ENCODE assay signal across 4 fruit fly cellular contexts in the genomic region with DNA sequence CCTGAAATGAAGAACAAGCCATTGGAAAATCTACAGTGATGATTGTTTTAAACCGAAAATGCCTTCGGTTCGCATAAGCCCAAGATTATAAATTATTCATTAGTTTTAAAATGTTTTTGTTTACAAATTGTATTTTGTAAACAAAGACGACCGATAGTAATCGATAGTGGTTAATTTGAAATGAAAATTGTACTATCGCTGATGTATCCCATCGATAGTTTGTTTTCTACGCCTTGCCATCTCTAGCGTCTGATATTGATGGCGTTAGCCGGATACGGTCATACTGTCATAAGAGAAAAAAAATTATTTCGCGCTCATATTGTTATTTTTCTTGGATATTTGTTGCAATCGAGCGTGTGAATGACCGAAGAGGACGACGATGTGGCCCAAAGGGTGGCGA.
TF ChIP-seq lines count a peak whose summit lies in the region.

TSS of gene SMC1 (plus strand) at position 247 of the 400 bp plus-strand sequence.

- no peak for TF ChIP-seq CTCF in whole organism, embryonic (GFP tag; optimal IDR thresholded peaks at IDR 0.05; lab: Kevin White, UChicago)

TF ChIP-seq in whole organism, adult, 20 proteins besides CTCF, POLR2A, EP300 and RAD21:
- TF ChIP-seq cnc (optimal IDR thresholded peaks at IDR 0.05; lab: Kevin White, UChicago) (no peak), Crg-1 (GFP tag; optimal IDR thresholded peaks at IDR 0.05; lab: Kevin White, UChicago) (peak; percentile 49), tj (GFP tag; optimal IDR thresholded peaks at IDR 0.05; lab: Kevin White, UChicago) (peak; percentile 33), bab1 (GFP tag; optimal IDR thresholded peaks at IDR 0.05; lab: Kevin White, UChicago) (peak; percentile 72), CG7045 (GFP tag; optimal IDR thresholded peaks at IDR 0.05; lab: Kevin White, UChicago) (peak; percentile 35), pad (GFP tag; optimal IDR thresholded peaks at IDR 0.05; lab: Kevin White, UChicago) (no peak), CG5204 (GFP tag; optimal IDR thresholded peaks at IDR 0.05; lab: Kevin White, UChicago) (no peak), cic (GFP tag; optimal IDR thresholded peaks at IDR 0.05; lab: Kevin White, UChicago) (peak; percentile 81), kay (GFP tag; lab: Kevin White, UChicago; ENCODE audit: borderline replicate concordance) (no peak), Clk (GFP tag; optimal IDR thresholded peaks at IDR 0.05; lab: Kevin White, UChicago) (peak; percentile 59), ovo (GFP tag; optimal IDR thresholded peaks at IDR 0.05; lab: Kevin White, UChicago) (no peak), Mnt (GFP tag; optimal IDR thresholded peaks at IDR 0.05; lab: Kevin White, UChicago) (peak; percentile 40), CG14711 (tag; optimal IDR thresholded peaks at IDR 0.05; lab: Kevin White, UChicago) (peak; percentile 6), CG1620 (GFP tag; optimal IDR thresholded peaks at IDR 0.05; lab: Kevin White, UChicago) (peak; percentile 66), CG12768 (GFP tag; optimal IDR thresholded peaks at IDR 0.05; lab: Kevin White, UChicago) (no peak), CG33017 (tag; optimal IDR thresholded peaks at IDR 0.05; lab: Kevin White, UChicago) (no peak), CG7101 (tag; optimal IDR thresholded peaks at IDR 0.05; lab: Kevin White, UChicago) (peak; percentile 54), Hr96 (GFP tag; optimal IDR thresholded peaks at IDR 0.05; lab: Kevin White, UChicago) (no peak), CG11617 (GFP tag; optimal IDR thresholded peaks at IDR 0.05; lab: Kevin White, UChicago) (peak; percentile 21), toe (GFP tag; optimal IDR thresholded peaks at IDR 0.05; lab: Kevin White, UChicago) (no peak)

TF ChIP-seq in whole organism, embryonic, 481 proteins besides CTCF, POLR2A, EP300 and RAD21 (continues in another document):
- no peak for TF ChIP-seq CG7271 (tag; optimal IDR thresholded peaks at IDR 0.05; lab: Kevin White, UChicago)
- TF ChIP-seq al (GFP tag; IDR thresholded peaks at IDR 0.05; lab: Robert Waterston, UW): peak; percentile 33; the same call in 1 of the 2 replicates
- TF ChIP-seq org-1 (GFP tag; optimal IDR thresholded peaks at IDR 0.05; lab: Kevin White, UChicago): no peak
- no peak for TF ChIP-seq CG10654 (GFP tag; optimal IDR thresholded peaks at IDR 0.05; lab: Kevin White, UChicago)
- TF ChIP-seq chm (GFP tag; IDR thresholded peaks at IDR 0.05; lab: Robert Waterston, UW): no peak
- peak; percentile 92 for TF ChIP-seq ERR (GFP tag; optimal IDR thresholded peaks at IDR 0.05; lab: Kevin White, UChicago)
- TF ChIP-seq MTF-1 (GFP tag; optimal IDR thresholded peaks at IDR 0.05; lab: Kevin White, UChicago; ENCODE audit: borderline replicate concordance): no peak
- TF ChIP-seq nom (GFP tag; optimal IDR thresholded peaks at IDR 0.05; lab: Kevin White, UChicago): peak; percentile 6
- peak; percentile 73 for TF ChIP-seq Dp (GFP tag; optimal IDR thresholded peaks at IDR 0.05; lab: Kevin White, UChicago)
- peak; percentile 25 for TF ChIP-seq CG9876 (GFP tag; optimal IDR thresholded peaks at IDR 0.05; lab: Kevin White, UChicago)
- no peak for TF ChIP-seq seq (GFP tag; IDR thresholded peaks at IDR 0.05; lab: Robert Waterston, UW)
- no peak for TF ChIP-seq Elba2 (GFP tag; optimal IDR thresholded peaks at IDR 0.05; lab: Kevin White, UChicago)
- TF ChIP-seq CG6654 (GFP tag; optimal IDR thresholded peaks at IDR 0.05; lab: Kevin White, UChicago): no peak
- TF ChIP-seq Rx (GFP tag; IDR thresholded peaks at IDR 0.05; lab: Robert Waterston, UW): no peak
- TF ChIP-seq CG10462 (GFP tag; optimal IDR thresholded peaks at IDR 0.05; lab: Kevin White, UChicago): no peak
- TF ChIP-seq Lhr (GFP tag; optimal IDR thresholded peaks at IDR 0.05; lab: Kevin White, UChicago): peak; percentile 31
- TF ChIP-seq sd (tag; optimal IDR thresholded peaks at IDR 0.05; lab: Kevin White, UChicago): no peak
- TF ChIP-seq CG11723 (GFP tag; optimal IDR thresholded peaks at IDR 0.05; lab: Kevin White, UChicago): no peak
- TF ChIP-seq CG31224 (GFP tag; IDR thresholded peaks at IDR 0.05; lab: Robert Waterston, UW): no peak
- TF ChIP-seq chif (GFP tag; optimal IDR thresholded peaks at IDR 0.05; lab: Kevin White, UChicago): peak in 1 of 2 experiments; percentile 5
- TF ChIP-seq Bgb (GFP tag; IDR thresholded peaks at IDR 0.05; lab: Robert Waterston, UW; ENCODE audit: partially characterized antibody): peak; percentile 100
- no peak for TF ChIP-seq CG5953 (GFP tag; IDR thresholded peaks at IDR 0.05; lab: Robert Waterston, UW)
- TF ChIP-seq Eip74EF (GFP tag; optimal IDR thresholded peaks at IDR 0.05; lab: Kevin White, UChicago): no peak

TF ChIP-seq in whole organism, prepupa, 60 proteins besides CTCF, POLR2A, EP300 and RAD21:
- TF ChIP-seq Sox14 (GFP tag; optimal IDR thresholded peaks at IDR 0.05; lab: Kevin White, UChicago) (peak; percentile 94), lz (GFP tag; optimal IDR thresholded peaks at IDR 0.05; lab: Kevin White, UChicago) (peak; percentile 40), Eip93F (GFP tag; optimal IDR thresholded peaks at IDR 0.05; lab: Kevin White, UChicago) (no peak), net (GFP tag; optimal IDR thresholded peaks at IDR 0.05; lab: Kevin White, UChicago) (no peak), dsx (GFP tag; optimal IDR thresholded peaks at IDR 0.05; lab: Kevin White, UChicago; ENCODE audit: poor library complexity, severe bottlenecking) (peak; percentile 62), CG3032 (tag; optimal IDR thresholded peaks at IDR 0.05; lab: Kevin White, UChicago) (peak; percentile 27), CG31627 (GFP tag; optimal IDR thresholded peaks at IDR 0.05; lab: Kevin White, UChicago) (no peak), fkh (GFP tag; optimal IDR thresholded peaks at IDR 0.05; lab: Kevin White, UChicago) (peak; percentile 99), CG11762 (GFP tag; optimal IDR thresholded peaks at IDR 0.05; lab: Kevin White, UChicago; ENCODE audit: insufficient read depth) (no peak), dac (GFP tag; optimal IDR thresholded peaks at IDR 0.05; lab: Kevin White, UChicago) (no peak), CG32006 (GFP tag; optimal IDR thresholded peaks at IDR 0.05; lab: Kevin White, UChicago) (no peak), OdsH (GFP tag; optimal IDR thresholded peaks at IDR 0.05; lab: Kevin White, UChicago) (no peak), CG11902 (GFP tag; optimal IDR thresholded peaks at IDR 0.05; lab: Kevin White, UChicago) (no peak), CG7368 (GFP tag; optimal IDR thresholded peaks at IDR 0.05; lab: Kevin White, UChicago) (no peak), esn (GFP tag; optimal IDR thresholded peaks at IDR 0.05; lab: Kevin White, UChicago) (peak; percentile 47), Hr38 (GFP tag; optimal IDR thresholded peaks at IDR 0.05; lab: Kevin White, UChicago) (no peak)

TF ChIP-seq in whole organism, wandering third instar larva, 38 proteins besides CTCF, POLR2A, EP300 and RAD21 (continues in another document):
- TF ChIP-seq Hnf4 (GFP tag; optimal IDR thresholded peaks at IDR 0.05; lab: Kevin White, UChicago): no peak
- TF ChIP-seq N (GFP tag; optimal IDR thresholded peaks at IDR 0.05; lab: Kevin White, UChicago): no peak
- TF ChIP-seq GATAd (GFP tag; optimal IDR thresholded peaks at IDR 0.05; lab: Kevin White, UChicago): no peak
- TF ChIP-seq Vsx2 (GFP tag; optimal IDR thresholded peaks at IDR 0.05; lab: Kevin White, UChicago; ENCODE audit: partially characterized antibody): no peak
- no peak for TF ChIP-seq usp (GFP tag; optimal IDR thresholded peaks at IDR 0.05; lab: Kevin White, UChicago)
- no peak for TF ChIP-seq Dfd (GFP tag; optimal IDR thresholded peaks at IDR 0.05; lab: Kevin White, UChicago)
- no peak for TF ChIP-seq lola (GFP tag; optimal IDR thresholded peaks at IDR 0.05; lab: Kevin White, UChicago)
- peak; percentile 62 for TF ChIP-seq jim (GFP tag; optimal IDR thresholded peaks at IDR 0.05; lab: Kevin White, UChicago)
- no peak for TF ChIP-seq CrebA (GFP tag; optimal IDR thresholded peaks at IDR 0.05; lab: Kevin White, UChicago; ENCODE audit: borderline replicate concordance)
- TF ChIP-seq Myc (optimal IDR thresholded peaks at IDR 0.05; lab: Kevin White, UChicago): no peak
- TF ChIP-seq rgr (GFP tag; optimal IDR thresholded peaks at IDR 0.05; lab: Kevin White, UChicago): no peak
- peak; percentile 63 for TF ChIP-seq Jra (GFP tag; optimal IDR thresholded peaks at IDR 0.05; lab: Kevin White, UChicago)
- TF ChIP-seq dmrt93B (GFP tag; optimal IDR thresholded peaks at IDR 0.05; lab: Kevin White, UChicago): no peak
- TF ChIP-seq pan (optimal IDR thresholded peaks at IDR 0.05; lab: Kevin White, UChicago): no peak
- no peak for TF ChIP-seq Abd-B (GFP tag; optimal IDR thresholded peaks at IDR 0.05; lab: Kevin White, UChicago)
- TF ChIP-seq Hr83 (GFP tag; optimal IDR thresholded peaks at IDR 0.05; lab: Kevin White, UChicago; ENCODE audit: poor library complexity, severe bottlenecking): peak; percentile 96
- TF ChIP-seq Sp1 (GFP tag; optimal IDR thresholded peaks at IDR 0.05; lab: Kevin White, UChicago): no peak
- TF ChIP-seq foxo (GFP tag; optimal IDR thresholded peaks at IDR 0.05; lab: Kevin White, UChicago): no peak
- no peak for TF ChIP-seq fru (GFP tag; optimal IDR thresholded peaks at IDR 0.05; lab: Kevin White, UChicago)
- TF ChIP-seq Mio (GFP tag; optimal IDR thresholded peaks at IDR 0.05; lab: Kevin White, UChicago): no peak
- no peak for TF ChIP-seq Rel (GFP tag; optimal IDR thresholded peaks at IDR 0.05; lab: Kevin White, UChicago)
- TF ChIP-seq Rel (tag; optimal IDR thresholded peaks at IDR 0.05; lab: Kevin White, UChicago): no peak
- no peak for TF ChIP-seq Dif (GFP tag; optimal IDR thresholded peaks at IDR 0.05; lab: Kevin White, UChicago; ENCODE audit: partially characterized antibody)
- peak; percentile 14 for TF ChIP-seq ey (GFP tag; optimal IDR thresholded peaks at IDR 0.05; lab: Kevin White, UChicago)
- no peak for TF ChIP-seq psq (GFP tag; optimal IDR thresholded peaks at IDR 0.05; lab: Kevin White, UChicago)
- peak; percentile 47 for TF ChIP-seq HLH106 (tag; optimal IDR thresholded peaks at IDR 0.05; lab: Kevin White, UChicago)
- TF ChIP-seq br (GFP tag; optimal IDR thresholded peaks at IDR 0.05; lab: Kevin White, UChicago): no peak
- peak; percentile 35 for TF ChIP-seq OdsH (GFP tag; optimal IDR thresholded peaks at IDR 0.05; lab: Kevin White, UChicago)
- TF ChIP-seq woc (GFP tag; optimal IDR thresholded peaks at IDR 0.05; lab: Kevin White, UChicago): peak; percentile 36
- TF ChIP-seq Hr78 (GFP tag; optimal IDR thresholded peaks at IDR 0.05; lab: Kevin White, UChicago): no peak
- TF ChIP-seq h (GFP tag; optimal IDR thresholded peaks at IDR 0.05; lab: Kevin White, UChicago): no peak
- no peak for TF ChIP-seq brk (GFP tag; optimal IDR thresholded peaks at IDR 0.05; lab: Kevin White, UChicago)
- no peak for TF ChIP-seq dsf (GFP tag; optimal IDR thresholded peaks at IDR 0.05; lab: Kevin White, UChicago; ENCODE audit: borderline replicate concordance)
- no peak for TF ChIP-seq tai (GFP tag; optimal IDR thresholded peaks at IDR 0.05; lab: Kevin White, UChicago)
- TF ChIP-seq sage (GFP tag; optimal IDR thresholded peaks at IDR 0.05; lab: Kevin White, UChicago): no peak
- TF ChIP-seq sv (GFP tag; optimal IDR thresholded peaks at IDR 0.05; lab: Kevin White, UChicago): peak; percentile 0
